Worm (Caenorhabditis elegans) whole organism, L4 larva: ENCODE data around the gene asps-1.

Experiments used
- F26F4.8 ChIP-seq: fragments of 200-800 bp; sonication (Bioruptor generic); conservative IDR thresholded peaks from 2 replicates; pipeline ENCODE4 v1.3.6; 2022; ENCODE audit warnings: missing genetic modification characterization, missing compliant biosample characterization
- F37D6.2 ChIP-seq: sonication (generic microtip); optimal IDR thresholded peaks from 2 replicates; lab custom pipeline; 2016; ENCODE audit warnings: mild to moderate bottlenecking, missing genetic modification characterization, missing compliant biosample characterization
- F49E8.2 ChIP-seq: sonication (generic microtip); optimal IDR thresholded peaks from 2 replicates; lab custom pipeline; 2016; ENCODE audit warnings: missing compliant biosample characterization, mild to moderate bottlenecking, missing genetic modification characterization, borderline replicate concordance
- T26A8.4 ChIP-seq: fragments of 200-800 bp; sonication (Bioruptor generic); IDR thresholded peaks from 2 replicates; pipeline ENCODE4 v1.3.6; 2022; ENCODE audit warnings: missing genetic modification characterization, missing compliant biosample characterization
- Y5F2A.4 ChIP-seq: fragments of 200-800 bp; sonication (Bioruptor generic); optimal IDR thresholded peaks from 2 replicates; lab custom pipeline; 2018; ENCODE audit warnings: mild to moderate bottlenecking, missing genetic modification characterization, missing compliant biosample characterization
- aha-1 ChIP-seq: fragments of 150-350 bp; peaks from one replicate; lab custom pipeline; 2014; ENCODE audit warnings: missing biosample characterization, missing genetic modification characterization
- aly-2 ChIP-seq: sonication (generic microtip); optimal IDR thresholded peaks from 2 replicates; lab custom pipeline; 2018; ENCODE audit warnings: missing biosample characterization, missing genetic modification characterization
- ama-1 ChIP-seq: fragments of 150-350 bp; optimal IDR thresholded peaks from 2 replicates; lab custom pipeline; 2014; ENCODE audit warnings: inconsistent platforms, mixed read lengths
- ceh-20 ChIP-seq: fragments of 200-800 bp; sonication (Bioruptor generic); IDR thresholded peaks from 2 replicates; pipeline ENCODE4 v1.3.6; 2022; ENCODE audit warnings: missing genetic modification reagents, missing genetic modification characterization, missing compliant biosample characterization
- ceh-44 ChIP-seq: fragments of 200-800 bp; sonication (Bioruptor generic); IDR thresholded peaks from 2 replicates; pipeline ENCODE4 v1.3.6; 2022; ENCODE audit warnings: missing genetic modification reagents, missing genetic modification characterization, missing compliant biosample characterization
- daf-19 ChIP-seq: fragments of 200-800 bp; sonication (Bioruptor generic); conservative IDR thresholded peaks from 2 replicates; pipeline ENCODE4 v1.3.6; 2022; ENCODE audit warnings: missing genetic modification characterization, missing compliant biosample characterization
- dmd-6 ChIP-seq: fragments of 200-800 bp; sonication (Bioruptor generic); IDR thresholded peaks from 2 replicates; pipeline ENCODE4 v1.3.6; 2022; ENCODE audit warnings: missing genetic modification reagents, missing genetic modification characterization, missing compliant biosample characterization
- dmd-9 ChIP-seq: fragments of 200-800 bp; sonication (Bioruptor generic); IDR thresholded peaks from 2 replicates; pipeline ENCODE4 v1.3.6; 2022; ENCODE audit warnings: missing genetic modification reagents, missing genetic modification characterization, missing compliant biosample characterization
- dpl-1 ChIP-seq: fragments of 150-350 bp; optimal IDR thresholded peaks from 2 replicates; lab custom pipeline; 2014; ENCODE audit warnings: missing biosample characterization, missing genetic modification reagents, missing genetic modification characterization
- dve-1 ChIP-seq: sonication (generic microtip); optimal IDR thresholded peaks from 2 replicates; lab custom pipeline; 2017; ENCODE audit warnings: antibody characterized with exemption, mild to moderate bottlenecking, missing genetic modification characterization, missing compliant biosample characterization; ENCODE audit not compliant: insufficient read depth
- egl-27 ChIP-seq: sonication (generic microtip); optimal IDR thresholded peaks from 3 replicates; lab custom pipeline; 2017; ENCODE audit warnings: missing biosample characterization, missing genetic modification reagents, missing genetic modification characterization
- fkh-10 ChIP-seq: fragments of 150-350 bp; optimal IDR thresholded peaks from 2 replicates; lab custom pipeline; 2014; ENCODE audit warnings: missing biosample characterization, missing genetic modification reagents, missing genetic modification characterization
- fos-1 ChIP-seq: fragments of 150-350 bp; optimal IDR thresholded peaks from 2 replicates; lab custom pipeline; 2014; ENCODE audit warnings: missing biosample characterization, missing genetic modification characterization
- hlh-30 ChIP-seq: sonication (generic microtip); optimal IDR thresholded peaks from 2 replicates; lab custom pipeline; 2017; ENCODE audit warnings: antibody characterized with exemption, mild to moderate bottlenecking, missing genetic modification characterization, missing compliant biosample characterization; ENCODE audit not compliant: insufficient read depth
- jun-1 ChIP-seq: fragments of 150-350 bp; optimal IDR thresholded peaks from 2 replicates; lab custom pipeline; 2014; ENCODE audit warnings: missing biosample characterization, missing genetic modification reagents, missing genetic modification characterization
- lim-7 ChIP-seq: fragments of 200-800 bp; sonication (Bioruptor generic); IDR thresholded peaks from 2 replicates; pipeline ENCODE4 v1.3.6; 2022; ENCODE audit warnings: missing genetic modification characterization, missing compliant biosample characterization
- lin-1 ChIP-seq: fragments of 200-800 bp; sonication (Bioruptor generic); IDR thresholded peaks from 2 replicates; pipeline ENCODE4 v1.3.6; 2022; ENCODE audit warnings: missing genetic modification reagents, missing genetic modification characterization, missing compliant biosample characterization
- lin-13 ChIP-seq: fragments of 150-350 bp; optimal IDR thresholded peaks from 2 replicates; lab custom pipeline; 2014; ENCODE audit warnings: missing biosample characterization, missing genetic modification reagents, missing genetic modification characterization
- lin-15B ChIP-seq: fragments of 150-350 bp; sonication (generic microtip); optimal IDR thresholded peaks from 3 replicates; lab custom pipeline; 2014; ENCODE audit warnings: missing biosample characterization, missing genetic modification characterization
- lin-38 ChIP-seq: fragments of 200-800 bp; sonication (Bioruptor generic); IDR thresholded peaks from 2 replicates; pipeline ENCODE4 v1.3.6; 2022; ENCODE audit warnings: missing genetic modification reagents, missing genetic modification characterization, missing compliant biosample characterization
- madf-9 ChIP-seq: fragments of 200-800 bp; sonication (Bioruptor generic); conservative IDR thresholded peaks from 2 replicates; pipeline ENCODE4 v1.3.6; 2022; ENCODE audit warnings: missing genetic modification reagents, missing genetic modification characterization, missing compliant biosample characterization
- mes-2 ChIP-seq: sonication (generic microtip); optimal IDR thresholded peaks from 2 replicates; lab custom pipeline; 2016; ENCODE audit warnings: missing genotype, mild to moderate bottlenecking, missing genetic modification characterization, missing compliant biosample characterization; ENCODE audit not compliant: poor library complexity, severe bottlenecking
- mxl-2 ChIP-seq: fragments of 200-800 bp; sonication (Bioruptor generic); conservative IDR thresholded peaks from 2 replicates; pipeline ENCODE4 v1.3.6; 2022; ENCODE audit warnings: missing genetic modification reagents, missing genetic modification characterization, missing compliant biosample characterization
- nhr-10 ChIP-seq: fragments of 150-350 bp; optimal IDR thresholded peaks from 2 replicates; lab custom pipeline; 2014; ENCODE audit warnings: missing biosample characterization, missing genetic modification characterization
- nhr-111 ChIP-seq: fragments of 200-800 bp; sonication (Bioruptor generic); optimal IDR thresholded peaks from 2 replicates; lab custom pipeline; 2018; ENCODE audit warnings: mild to moderate bottlenecking, missing genetic modification characterization, missing compliant biosample characterization
- nhr-25 ChIP-seq: sonication (generic microtip); optimal IDR thresholded peaks from 2 replicates; lab custom pipeline; 2017; ENCODE audit warnings: missing genetic modification characterization, mild to moderate bottlenecking, missing compliant biosample characterization, antibody characterized with exemption, moderate library complexity, borderline replicate concordance; ENCODE audit not compliant: insufficient read depth
- nhr-41 ChIP-seq: fragments of 200-800 bp; sonication (Bioruptor generic); IDR thresholded peaks from 2 replicates; pipeline ENCODE4 v1.3.6; 2022; ENCODE audit warnings: missing genetic modification reagents, missing genetic modification characterization, missing compliant biosample characterization
- nhr-42 ChIP-seq: fragments of 200-800 bp; sonication (Bioruptor generic); IDR thresholded peaks from 2 replicates; pipeline ENCODE4 v1.3.6; 2022; ENCODE audit warnings: missing genetic modification characterization, missing compliant biosample characterization
- nhr-77 ChIP-seq: fragments of 150-350 bp; optimal IDR thresholded peaks from 2 replicates; lab custom pipeline; 2014; ENCODE audit warnings: missing biosample characterization, missing genetic modification characterization
- pha-4 ChIP-seq, 2 experiments: fragments of 150-350 bp in 1 of 2; fragments of 200-800 bp in 1 of 2; sonication (Bioruptor generic) in 1 of 2; IDR thresholded peaks in 1 of 2; optimal IDR thresholded peaks in 1 of 2; 2 replicates each; pipeline versions ENCODE4 v1.3.6 to Lab custom; 2014 to 2022; ENCODE audit warnings: missing genetic modification characterization in 2 of 2, missing genetic modification reagents in 2 of 2, missing biosample characterization in 1 of 2, missing compliant biosample characterization in 1 of 2
- php-3 ChIP-seq: fragments of 200-800 bp; sonication (Bioruptor generic); IDR thresholded peaks from 2 replicates; pipeline ENCODE4 v1.3.6; 2022; ENCODE audit warnings: missing genetic modification reagents, missing genetic modification characterization, missing compliant biosample characterization
- spr-1 ChIP-seq: sonication (generic microtip); optimal IDR thresholded peaks from 2 replicates; lab custom pipeline; 2016; ENCODE audit warnings: mild to moderate bottlenecking, missing genetic modification characterization, missing compliant biosample characterization
- tra-1 ChIP-seq: fragments of 200-800 bp; sonication (Bioruptor generic); IDR thresholded peaks from 2 replicates; pipeline ENCODE4 v1.3.6; 2022; ENCODE audit warnings: missing genetic modification reagents, missing genetic modification characterization, missing compliant biosample characterization
- unc-130 ChIP-seq: sonication (generic microtip); optimal IDR thresholded peaks from 2 replicates; lab custom pipeline; 2016; ENCODE audit warnings: missing genetic modification reagents, missing genetic modification characterization, missing compliant biosample characterization
- unc-39 ChIP-seq: sonication (generic microtip); optimal IDR thresholded peaks from 2 replicates; lab custom pipeline; 2017; ENCODE audit warnings: missing biosample characterization, missing genetic modification characterization
- unc-62 ChIP-seq, 3 experiments: fragments of 150-350 bp in 1 of 3; sonication (generic microtip); optimal IDR thresholded peaks in 2 of 3; peaks in 1 of 3; 1 replicate in 1 of 3; 2 replicates in 2 of 3; lab custom pipeline; 2014 to 2017; ENCODE audit warnings: missing biosample characterization in 3 of 3, missing genetic modification characterization in 3 of 3, missing genetic modification reagents in 3 of 3, missing genotype in 1 of 3
- ztf-11 ChIP-seq: fragments of 150-350 bp; optimal IDR thresholded peaks from 2 replicates; lab custom pipeline; 2014; ENCODE audit warnings: missing biosample characterization, missing genetic modification characterization
- ztf-7 ChIP-seq: fragments of 150-350 bp; optimal IDR thresholded peaks from 2 replicates; lab custom pipeline; 2014; ENCODE audit warnings: missing biosample characterization, missing genetic modification characterization

The asps-1 gene

DNA sequence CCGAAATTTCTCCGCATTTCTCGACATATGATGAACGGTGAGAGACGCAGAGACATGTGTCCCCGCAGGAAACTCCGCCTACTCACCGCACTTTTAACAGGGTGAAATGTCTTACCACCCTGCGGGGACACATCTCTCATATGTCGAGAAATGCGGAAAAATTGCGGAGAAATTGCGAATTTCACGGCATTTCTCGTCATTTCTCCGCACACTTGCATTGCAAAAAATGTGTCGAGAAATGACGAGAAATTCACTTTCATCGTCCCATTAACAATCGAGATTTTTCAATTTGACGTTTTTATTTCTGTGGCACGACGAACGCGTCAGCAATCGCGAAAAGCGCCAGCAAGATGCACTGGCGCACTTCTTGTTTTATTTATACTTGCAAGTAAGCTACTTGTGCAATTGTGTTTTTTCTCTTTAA, 24.7 kb upstream of the asps-1 start, which contains the start of gene K07C5.13 (continued):
- peak; percentile 72; the same call in 1 of the 2 replicates for TF ChIP-seq daf-19 (GFP tag; lab: Robert Waterston, UW)
- 0 out of 2 replicates have a peak, but pooled peaks have one; percentile 46 for TF ChIP-seq lim-7 (GFP tag; lab: Robert Waterston, UW)
- peak; percentile 93 for TF ChIP-seq dmd-6 (GFP tag; lab: Robert Waterston, UW)
- peak; percentile 47 for TF ChIP-seq dpl-1 (GFP tag; lab: Kevin White, UChicago)
- peak; percentile 92 for TF ChIP-seq nhr-42 (GFP tag; lab: Robert Waterston, UW)

- TF ChIP-seq ztf-7 (tag; lab: Kevin White, UChicago) (no peak), ztf-11 (tag; lab: Kevin White, UChicago) (no peak), ceh-20 (GFP tag; lab: Robert Waterston, UW) (no peak), fos-1 (tag; lab: Kevin White, UChicago) (no peak), mxl-2 (no peak), F37D6.2 (tag; lab: Kevin White, UChicago) (no peak)
- TF ChIP-seq, all 104 proteins: peak for 0
These were observed 22.0 kb upstream of the asps-1 start, which contains the start of gene K07C5.2 for ce11 chrV:10339200-10339599. Gene K07C5.2 (plus strand): TSS chrV:10339500.

DNA sequence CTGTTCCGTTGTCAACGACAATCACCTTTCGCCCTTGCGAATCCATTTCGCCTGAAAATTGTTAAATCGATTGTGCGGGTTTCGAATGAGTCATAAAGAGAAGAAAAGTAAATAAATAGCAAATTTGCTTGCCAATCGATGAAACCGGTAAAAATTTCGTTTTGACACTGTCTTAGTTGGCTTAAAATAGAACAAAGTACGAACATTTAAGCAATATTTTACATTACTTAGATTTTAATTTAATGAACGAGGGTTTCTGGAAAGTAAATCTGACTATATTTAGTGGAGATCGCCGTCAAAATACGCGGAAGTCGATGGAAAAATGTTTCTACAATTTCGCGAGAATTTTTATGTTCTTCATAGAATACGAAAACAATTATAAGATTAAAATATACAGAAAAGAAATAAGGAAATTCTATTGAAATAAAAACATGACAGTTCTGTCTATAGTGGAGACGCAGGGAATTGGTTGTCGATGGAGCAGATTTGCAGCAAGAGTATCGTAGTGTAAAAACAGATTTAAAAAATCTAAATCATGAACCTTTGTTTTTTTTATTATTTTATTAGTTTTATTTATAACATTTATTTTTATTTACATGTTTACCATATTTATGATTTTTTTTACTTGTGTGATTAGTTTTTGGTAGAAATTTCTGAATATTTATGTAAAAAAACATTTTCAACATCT, 21.3 kb upstream of the asps-1 start, which contains the start of gene arx-2:
TSS of gene arx-2 (minus strand) at position 51 of the 688 bp plus-strand sequence.
- TF ChIP-seq lin-15B (tag; lab: Kevin White, UChicago) (no peak), unc-62 (GFP tag; optimal IDR thresholded peaks at IDR 0.05 in 1 of 2; lab: Kevin White, UChicago) (no peak), unc-62 (tag; optimal IDR thresholded peaks at IDR 0.05; lab: Kevin White, UChicago) (no peak), F26F4.8 (GFP tag; lab: Robert Waterston, UW) (no peak), dmd-6 (GFP tag; lab: Robert Waterston, UW) (no peak), nhr-41 (GFP tag; lab: Robert Waterston, UW) (no peak), F37D6.2 (tag; lab: Kevin White, UChicago) (no peak), madf-9 (GFP tag; lab: Robert Waterston, UW) (no peak), nhr-111 (GFP tag; lab: Kevin White, UChicago) (no peak), dve-1 (tag; lab: Kevin White, UChicago) (peak; percentile 41), nhr-77 (tag; lab: Kevin White, UChicago) (peak; percentile 53), nhr-42 (GFP tag; lab: Robert Waterston, UW) (no peak), pha-4 (GFP tag; IDR thresholded peaks at IDR 0.05; lab: Robert Waterston, UW) (no peak), pha-4 (tag; optimal IDR thresholded peaks at IDR 0.05; lab: Kevin White, UChicago) (no peak), ama-1 (lab: Kevin White, UChicago) (no peak), dmd-9 (GFP tag; lab: Robert Waterston, UW) (no peak), nhr-25 (tag; lab: Kevin White, UChicago) (no peak), aly-2 (tag; lab: Kevin White, UChicago) (no peak), Y5F2A.4 (GFP tag; lab: Kevin White, UChicago) (no peak), mes-2 (tag; lab: Kevin White, UChicago) (peak; percentile 62), fkh-10 (no peak), unc-130 (peak; percentile 3), ceh-20 (GFP tag; lab: Robert Waterston, UW) (no peak), T26A8.4 (GFP tag; lab: Robert Waterston, UW) (no peak), spr-1 (tag; lab: Kevin White, UChicago) (no peak), fos-1 (tag; lab: Kevin White, UChicago) (no peak), lin-1 (no peak), lin-13 (no peak), tra-1 (GFP tag; lab: Robert Waterston, UW) (no peak), lin-38 (GFP tag; lab: Robert Waterston, UW) (peak; percentile 87), egl-27 (tag; lab: Kevin White, UChicago) (no peak), ztf-7 (tag; lab: Kevin White, UChicago) (no peak), aha-1 (tag; lab: Kevin White, UChicago) (no peak), dpl-1 (GFP tag; lab: Kevin White, UChicago) (peak; percentile 49), nhr-10 (tag; lab: Kevin White, UChicago) (no peak), unc-39 (no peak), hlh-30 (tag; lab: Kevin White, UChicago) (peak; percentile 29), ceh-44 (GFP tag; lab: Robert Waterston, UW) (no peak), jun-1 (tag; lab: Kevin White, UChicago) (no peak), php-3 (GFP tag; lab: Robert Waterston, UW) (no peak), F49E8.2 (tag; lab: Kevin White, UChicago) (no peak)
